Fruit fly (Drosophila melanogaster) whole organism, embryonic: ENCODE data around the gene Bub1.
A peak's percentile ranks its signal among the peaks of the same experiment; 100 is the strongest.

ENCODE experiments used
- B-H2 ChIP-seq: fragments of 200-800 bp; sonication (Bioruptor generic); optimal IDR thresholded peaks from 2 replicates; lab custom pipeline; 2018; ENCODE audit warnings: missing biosample characterization, mild to moderate bottlenecking, missing genetic modification characterization
- Bdp1 ChIP-seq: fragments of 200-800 bp; sonication (Bioruptor generic); optimal IDR thresholded peaks from 3 replicates; lab custom pipeline; 2016; ENCODE audit warnings: missing biosample characterization, missing genetic modification characterization
- CG10979 ChIP-seq: fragments of 200-800 bp; sonication (Bioruptor generic); optimal IDR thresholded peaks from 2 replicates; lab custom pipeline; 2018; ENCODE audit warnings: missing biosample characterization, mild to moderate bottlenecking, missing genetic modification characterization, moderate library complexity
- CG12942 ChIP-seq: fragments of 200-800 bp; sonication (Bioruptor generic); optimal IDR thresholded peaks from 3 replicates; lab custom pipeline; 2016; ENCODE audit warnings: missing biosample characterization, missing genetic modification characterization
- CG13287 ChIP-seq: fragments of 200-800 bp; sonication (Bioruptor generic); IDR thresholded peaks from 2 replicates; pipeline ENCODE4 v1.3.6; 2022; ENCODE audit warnings: missing biosample characterization, missing genetic modification characterization; ENCODE audit not compliant: partially characterized antibody
- CG1792 ChIP-seq: fragments of 200-800 bp; sonication (Bioruptor generic); optimal IDR thresholded peaks from 2 replicates; lab custom pipeline; 2016; ENCODE audit warnings: missing biosample characterization, missing genetic modification characterization
- CG18011 ChIP-seq: fragments of 200-800 bp; sonication (Bioruptor generic); optimal IDR thresholded peaks from 2 replicates; lab custom pipeline; 2017; ENCODE audit warnings: missing biosample characterization, missing genetic modification characterization, mild to moderate bottlenecking, moderate library complexity, missing genotype
- CG18262 ChIP-seq: fragments of 200-800 bp; optimal IDR thresholded peaks from 3 replicates; lab custom pipeline; 2019; ENCODE audit warnings: missing biosample characterization, mild to moderate bottlenecking, missing genetic modification characterization, moderate library complexity
- CG32772 ChIP-seq: fragments of 200-800 bp; sonication (Bioruptor generic); IDR thresholded peaks from 2 replicates; pipeline ENCODE4 v1.3.6; 2022; ENCODE audit warnings: missing biosample characterization, missing genetic modification characterization
- CG34376 ChIP-seq: fragments of 200-800 bp; sonication (Bioruptor generic); optimal IDR thresholded peaks from 2 replicates; lab custom pipeline; 2018; ENCODE audit warnings: missing biosample characterization, mild to moderate bottlenecking, missing genetic modification characterization
- CG6689 ChIP-seq: fragments of 200-800 bp; sonication (Bioruptor generic); IDR thresholded peaks from 2 replicates; pipeline ENCODE4 v1.3.6; 2022; ENCODE audit warnings: missing biosample characterization, missing genetic modification characterization
- CG7786 ChIP-seq: fragments of 200-800 bp; sonication (Bioruptor generic); optimal IDR thresholded peaks from 2 replicates; lab custom pipeline; 2016; ENCODE audit warnings: missing biosample characterization, missing genetic modification characterization
- CG8944 ChIP-seq: fragments of 200-800 bp; sonication (Bioruptor generic); optimal IDR thresholded peaks from 3 replicates; lab custom pipeline; 2016; ENCODE audit warnings: missing biosample characterization, missing genetic modification characterization
- CG9215 ChIP-seq: fragments of 200-800 bp; sonication (Bioruptor generic); IDR thresholded peaks from 2 replicates; pipeline ENCODE4 v1.3.6; 2022; ENCODE audit warnings: missing biosample characterization, missing genetic modification characterization
- CG9817 ChIP-seq: fragments of 200-800 bp; sonication (Bioruptor generic); optimal IDR thresholded peaks from 2 replicates; lab custom pipeline; 2018; ENCODE audit warnings: missing biosample characterization, mild to moderate bottlenecking, missing genetic modification characterization, moderate library complexity
- Dp ChIP-seq: fragments of 200-800 bp; sonication (Bioruptor generic); optimal IDR thresholded peaks from 2 replicates; lab custom pipeline; 2018; ENCODE audit warnings: missing biosample characterization, mild to moderate bottlenecking, missing genetic modification characterization, moderate library complexity
- Gsc ChIP-seq: fragments of 200-800 bp; sonication (Bioruptor generic); IDR thresholded peaks from 2 replicates; pipeline ENCODE4 v1.3.6; 2022; ENCODE audit warnings: missing biosample characterization, missing genetic modification characterization
- HLH54F ChIP-seq: fragments of 200-800 bp; sonication (Bioruptor generic); optimal IDR thresholded peaks from 3 replicates; lab custom pipeline; 2016; ENCODE audit warnings: missing biosample characterization, missing genetic modification characterization
- HLHmδ ChIP-seq: fragments of 200-800 bp; sonication (Bioruptor generic); optimal IDR thresholded peaks from 2 replicates; lab custom pipeline; 2018; ENCODE audit warnings: missing biosample characterization, mild to moderate bottlenecking, missing genetic modification characterization, moderate library complexity
- Hr51 ChIP-seq, 2 experiments: fragments of 200-800 bp; sonication (Bioruptor generic); optimal IDR thresholded peaks; 2 replicates in 1 of 2; 3 replicates in 1 of 2; lab custom pipeline; 2016 to 2018; ENCODE audit warnings: missing biosample characterization in 2 of 2, missing genetic modification characterization in 2 of 2, mild to moderate bottlenecking in 1 of 2, moderate library complexity in 1 of 2
- Lim3 ChIP-seq: fragments of 200-800 bp; sonication (Bioruptor generic); IDR thresholded peaks from 2 replicates; pipeline ENCODE4 v1.3.6; 2022; ENCODE audit warnings: missing biosample characterization, missing genetic modification characterization
- Mad ChIP-seq: fragments of 200-800 bp; sonication (Bioruptor generic); optimal IDR thresholded peaks from 2 replicates; lab custom pipeline; 2016; ENCODE audit warnings: missing biosample characterization, missing genetic modification characterization
- PHDP ChIP-seq: fragments of 200-800 bp; sonication (Bioruptor generic); optimal IDR thresholded peaks from 3 replicates; lab custom pipeline; 2018; ENCODE audit warnings: missing biosample characterization, mild to moderate bottlenecking, missing genetic modification characterization, moderate library complexity
- YL-1 ChIP-seq: fragments of 200-800 bp; sonication (Bioruptor generic); optimal IDR thresholded peaks from 3 replicates; lab custom pipeline; 2017; ENCODE audit warnings: missing biosample characterization, mild to moderate bottlenecking, missing genetic modification characterization
- abd-A ChIP-seq: fragments of 200-800 bp; sonication (Bioruptor generic); optimal IDR thresholded peaks from 3 replicates; lab custom pipeline; 2019; ENCODE audit warnings: missing biosample characterization, mild to moderate bottlenecking, missing genetic modification characterization, moderate library complexity
- amos ChIP-seq: fragments of 200-800 bp; sonication (Bioruptor generic); IDR thresholded peaks from 2 replicates; pipeline ENCODE4 v1.3.6; 2022; ENCODE audit warnings: missing biosample characterization, missing genetic modification characterization; ENCODE audit not compliant: partially characterized antibody
- bbx ChIP-seq: fragments of 200-800 bp; sonication (Bioruptor generic); IDR thresholded peaks from 2 replicates; pipeline ENCODE4 v1.3.6; 2022; ENCODE audit warnings: missing biosample characterization, missing genetic modification characterization; ENCODE audit not compliant: partially characterized antibody
- cato ChIP-seq: fragments of 200-800 bp; sonication (Bioruptor generic); optimal IDR thresholded peaks from 2 replicates; lab custom pipeline; 2016; ENCODE audit warnings: missing biosample characterization, missing genetic modification characterization, borderline replicate concordance
- cg ChIP-seq: fragments of 200-800 bp; sonication (Bioruptor generic); optimal IDR thresholded peaks from 3 replicates; lab custom pipeline; 2019; ENCODE audit warnings: missing biosample characterization, mild to moderate bottlenecking, missing genetic modification characterization, moderate library complexity
- crc ChIP-seq: fragments of 200-800 bp; sonication (Bioruptor generic); optimal IDR thresholded peaks from 2 replicates; lab custom pipeline; 2016; ENCODE audit warnings: missing biosample characterization, missing genetic modification characterization
- dan ChIP-seq: fragments of 200-800 bp; sonication (Bioruptor generic); IDR thresholded peaks from 2 replicates; pipeline ENCODE4 v1.3.6; 2022; ENCODE audit warnings: missing biosample characterization, missing genetic modification characterization
- emc ChIP-seq: fragments of 200-800 bp; sonication (Bioruptor generic); optimal IDR thresholded peaks from 2 replicates; lab custom pipeline; 2016; ENCODE audit warnings: missing biosample characterization, missing genetic modification characterization
- esg ChIP-seq: fragments of 200-800 bp; sonication (Bioruptor generic); conservative IDR thresholded peaks from 2 replicates; pipeline ENCODE4 v1.3.6; 2022; ENCODE audit warnings: missing biosample characterization, missing genetic modification characterization
- fd64A ChIP-seq: fragments of 200-800 bp; sonication (Bioruptor generic); optimal IDR thresholded peaks from 3 replicates; lab custom pipeline; 2018; ENCODE audit warnings: missing biosample characterization, mild to moderate bottlenecking, missing genetic modification characterization
- fd96Cb ChIP-seq: fragments of 200-800 bp; sonication (Bioruptor generic); optimal IDR thresholded peaks from 2 replicates; lab custom pipeline; 2018; ENCODE audit warnings: missing biosample characterization, mild to moderate bottlenecking, missing genetic modification characterization, moderate library complexity
- gt ChIP-seq: fragments of 200-800 bp; sonication (Bioruptor generic); IDR thresholded peaks from 2 replicates; pipeline ENCODE4 v1.3.6; 2022; ENCODE audit warnings: missing biosample characterization, missing genetic modification characterization
- hkb ChIP-seq, 2 experiments: fragments of 200-800 bp in 1 of 2; fragments of >200 bp in 1 of 2; sonication (Bioruptor generic) in 1 of 2; IDR thresholded peaks in 1 of 2; optimal IDR thresholded peaks in 1 of 2; 2 replicates each; pipeline versions ENCODE4 v1.3.6 to Lab custom; 2017 to 2022; ENCODE audit warnings: missing biosample characterization in 1 of 2, missing genetic modification characterization in 1 of 2
- luna ChIP-seq: fragments of 200-800 bp; sonication (Bioruptor generic); optimal IDR thresholded peaks from 2 replicates; lab custom pipeline; 2016; ENCODE audit warnings: missing biosample characterization, missing genetic modification characterization
- mirr ChIP-seq: fragments of 200-800 bp; sonication (Bioruptor generic); optimal IDR thresholded peaks from 3 replicates; lab custom pipeline; 2018; ENCODE audit warnings: missing biosample characterization, mild to moderate bottlenecking, missing genetic modification characterization
- mld ChIP-seq: fragments of 200-800 bp; sonication (Bioruptor generic); IDR thresholded peaks from 3 replicates; pipeline ENCODE4 v1.3.6; 2022; ENCODE audit warnings: missing biosample characterization, missing genetic modification characterization; ENCODE audit not compliant: partially characterized antibody
- nom ChIP-seq: fragments of 200-800 bp; sonication (Bioruptor generic); optimal IDR thresholded peaks from 2 replicates; lab custom pipeline; 2017; ENCODE audit warnings: missing biosample characterization, missing genetic modification characterization, mild to moderate bottlenecking, moderate library complexity, missing genetic modification reagents
- p53 ChIP-seq: fragments of 200-800 bp; sonication (Bioruptor generic); optimal IDR thresholded peaks from 2 replicates; lab custom pipeline; 2016; ENCODE audit warnings: missing biosample characterization, missing genetic modification characterization
- pfk ChIP-seq: fragments of 200-800 bp; sonication (Bioruptor generic); optimal IDR thresholded peaks from 2 replicates; lab custom pipeline; 2018; ENCODE audit warnings: missing biosample characterization, mild to moderate bottlenecking, missing genetic modification characterization, moderate library complexity
- pnt ChIP-seq: fragments of 200-800 bp; sonication (Bioruptor generic); optimal IDR thresholded peaks from 3 replicates; lab custom pipeline; 2016; ENCODE audit warnings: missing biosample characterization, missing genetic modification characterization
- row ChIP-seq: fragments of 200-800 bp; sonication (Bioruptor generic); IDR thresholded peaks from 3 replicates; pipeline ENCODE4 v1.3.6; 2022; ENCODE audit warnings: missing biosample characterization, missing genetic modification characterization
- salm ChIP-seq: fragments of 200-800 bp; sonication (Bioruptor generic); optimal IDR thresholded peaks from 2 replicates; lab custom pipeline; 2018; ENCODE audit warnings: missing biosample characterization, mild to moderate bottlenecking, missing genetic modification characterization
- slbo ChIP-seq: fragments of 200-800 bp; sonication (Bioruptor generic); IDR thresholded peaks from 2 replicates; pipeline ENCODE4 v1.3.6; 2022; ENCODE audit warnings: missing biosample characterization, missing genetic modification characterization
- wor ChIP-seq: fragments of 200-800 bp; sonication (Bioruptor generic); IDR thresholded peaks from 2 replicates; pipeline ENCODE4 v1.3.6; 2022; ENCODE audit warnings: missing biosample characterization, missing genetic modification characterization

Bub1 gene

dm6 chr2L:5326414-5327265 is 48.0 kb downstream of the Bub1 start, which contains the start of the genes Ncoa6 and cype (continued):
- TF ChIP-seq cg (GFP tag; lab: Kevin White, UChicago) (peak; percentile 69), cato (GFP tag; lab: Kevin White, UChicago) (no peak), Dp (GFP tag; lab: Kevin White, UChicago) (peak; percentile 6), CG34376 (GFP tag; lab: Kevin White, UChicago) (no peak), CG9817 (tag; lab: Kevin White, UChicago) (peak; percentile 63), CG7786 (no peak), CG12942 (GFP tag; lab: Kevin White, UChicago) (peak; percentile 13), Hr51 (GFP tag; optimal IDR thresholded peaks at IDR 0.05; lab: Kevin White, UChicago) (peak in 1 of 2 experiments; percentile 66), CG13287 (GFP tag; lab: Robert Waterston, UW) (peak; percentile 87), fd96Cb (tag; lab: Kevin White, UChicago) (peak; percentile 41), HLHmδ (peak; percentile 6), pnt (GFP tag; lab: Kevin White, UChicago) (no peak), mirr (GFP tag; lab: Kevin White, UChicago) (no peak), p53 (GFP tag; lab: Kevin White, UChicago) (no peak), mld (GFP tag; lab: Robert Waterston, UW) (peak; percentile 45; the same call in 1 of the 3 replicates), CG9215 (peak; percentile 61), CG6689 (GFP tag; lab: Robert Waterston, UW) (peak; percentile 12; the same call in 1 of the 2 replicates), CG10979 (no peak), YL-1 (peak; percentile 48), crc (GFP tag; lab: Kevin White, UChicago) (no peak), slbo (GFP tag; lab: Robert Waterston, UW) (peak; percentile 57), luna (GFP tag; lab: Kevin White, UChicago) (no peak), nom (no peak), CG1792 (GFP tag; lab: Kevin White, UChicago) (no peak), Gsc (no peak), Lim3 (no peak), B-H2 (GFP tag; lab: Kevin White, UChicago) (no peak), CG32772 (GFP tag; lab: Robert Waterston, UW) (peak; percentile 38; the same call in 1 of the 2 replicates), emc (no peak), CG8944 (GFP tag; lab: Kevin White, UChicago) (no peak), pfk (GFP tag; lab: Kevin White, UChicago) (no peak), amos (GFP tag; lab: Robert Waterston, UW) (peak; percentile 88), HLH54F (no peak), row (GFP tag; lab: Robert Waterston, UW) (peak; percentile 84), abd-A (tag; lab: Kevin White, UChicago) (no peak), hkb (optimal IDR thresholded peaks at IDR 0.05; lab: Kevin White, UChicago) (no peak), hkb (GFP tag; IDR thresholded peaks at IDR 0.05; lab: Robert Waterston, UW) (no peak), Bdp1 (GFP tag; lab: Kevin White, UChicago) (no peak), fd64A (no peak), Mad (GFP tag; lab: Kevin White, UChicago) (no peak), esg (peak; percentile 41; the same call in 1 of the 2 replicates), wor (GFP tag; lab: Robert Waterston, UW) (no peak), bbx (peak; percentile 84), CG18011 (GFP tag; lab: Kevin White, UChicago) (no peak), gt (GFP tag; lab: Robert Waterston, UW) (no peak), PHDP (tag; lab: Kevin White, UChicago) (peak; percentile 25), dan (GFP tag; lab: Robert Waterston, UW) (no peak), CG18262 (tag; lab: Kevin White, UChicago) (peak; percentile 75), salm (tag; lab: Kevin White, UChicago) (no peak)
